Worm (Caenorhabditis elegans) whole organism, L4 larva: ENCODE data around the gene F31B9.3.

Source experiments
- D1046.2 ChIP-seq: fragments of 200-800 bp; sonication (Bioruptor generic); IDR thresholded peaks from 2 replicates; pipeline ENCODE4 v1.3.6; 2022; ENCODE audit warnings: missing genetic modification characterization, missing compliant biosample characterization
- F26F4.8 ChIP-seq: fragments of 200-800 bp; sonication (Bioruptor generic); conservative IDR thresholded peaks from 2 replicates; pipeline ENCODE4 v1.3.6; 2022; ENCODE audit warnings: missing genetic modification characterization, missing compliant biosample characterization
- F37D6.2 ChIP-seq: sonication (generic microtip); optimal IDR thresholded peaks from 2 replicates; lab custom pipeline; 2016; ENCODE audit warnings: mild to moderate bottlenecking, missing genetic modification characterization, missing compliant biosample characterization
- R02D3.7 ChIP-seq: fragments of 150-350 bp; sonication (generic microtip); optimal IDR thresholded peaks from 3 replicates; lab custom pipeline; 2014; ENCODE audit warnings: missing biosample characterization, missing genetic modification characterization
- T20F7.1 ChIP-seq: fragments of 200-800 bp; sonication (Bioruptor generic); optimal IDR thresholded peaks from 2 replicates; lab custom pipeline; 2018; ENCODE audit warnings: mild to moderate bottlenecking, missing genetic modification characterization, missing compliant biosample characterization
- Y105C5A.15 ChIP-seq: fragments of 200-800 bp; sonication (Bioruptor generic); IDR thresholded peaks from 2 replicates; pipeline ENCODE4 v1.3.6; 2022; ENCODE audit warnings: missing genetic modification characterization, missing compliant biosample characterization
- Y48G9A.11 ChIP-seq: fragments of 200-800 bp; sonication (Bioruptor generic); IDR thresholded peaks from 2 replicates; pipeline ENCODE4 v1.3.6; 2022; ENCODE audit warnings: missing genetic modification reagents, missing genetic modification characterization, missing compliant biosample characterization
- Y5F2A.4 ChIP-seq: fragments of 200-800 bp; sonication (Bioruptor generic); optimal IDR thresholded peaks from 2 replicates; lab custom pipeline; 2018; ENCODE audit warnings: mild to moderate bottlenecking, missing genetic modification characterization, missing compliant biosample characterization
- Y75B8A.6 ChIP-seq: fragments of 200-800 bp; sonication (Bioruptor generic); IDR thresholded peaks from 2 replicates; pipeline ENCODE4 v1.3.6; 2022; ENCODE audit warnings: missing genetic modification reagents, missing genetic modification characterization, missing compliant biosample characterization
- attf-4 ChIP-seq: sonication (generic microtip); optimal IDR thresholded peaks from 3 replicates; lab custom pipeline; 2017; ENCODE audit warnings: missing biosample characterization, missing genetic modification characterization
- ceh-20 ChIP-seq: fragments of 200-800 bp; sonication (Bioruptor generic); IDR thresholded peaks from 2 replicates; pipeline ENCODE4 v1.3.6; 2022; ENCODE audit warnings: missing genetic modification reagents, missing genetic modification characterization, missing compliant biosample characterization
- ceh-32 ChIP-seq: sonication (generic microtip); optimal IDR thresholded peaks from 2 replicates; lab custom pipeline; 2016; ENCODE audit warnings: mild to moderate bottlenecking, missing genetic modification characterization, missing compliant biosample characterization; ENCODE audit not compliant: poor library complexity
- ceh-44 ChIP-seq: fragments of 200-800 bp; sonication (Bioruptor generic); IDR thresholded peaks from 2 replicates; pipeline ENCODE4 v1.3.6; 2022; ENCODE audit warnings: missing genetic modification reagents, missing genetic modification characterization, missing compliant biosample characterization
- ces-1 ChIP-seq: fragments of 150-350 bp; sonication (generic microtip); optimal IDR thresholded peaks from 4 replicates; lab custom pipeline; 2014; ENCODE audit warnings: missing biosample characterization, missing genetic modification reagents, missing genetic modification characterization
- cey-2 ChIP-seq: sonication (generic microtip); optimal IDR thresholded peaks from 3 replicates; lab custom pipeline; 2017; ENCODE audit warnings: missing genetic modification characterization, mild to moderate bottlenecking, missing compliant biosample characterization, antibody characterized with exemption, borderline replicate concordance; ENCODE audit not compliant: insufficient read depth
- ctbp-1 ChIP-seq: fragments of 200-800 bp; sonication (Bioruptor generic); IDR thresholded peaks from 2 replicates; pipeline ENCODE4 v1.3.6; 2022; ENCODE audit warnings: missing genetic modification reagents, missing genetic modification characterization, missing compliant biosample characterization
- daf-19 ChIP-seq: fragments of 200-800 bp; sonication (Bioruptor generic); conservative IDR thresholded peaks from 2 replicates; pipeline ENCODE4 v1.3.6; 2022; ENCODE audit warnings: missing genetic modification characterization, missing compliant biosample characterization
- daf-8 ChIP-seq: fragments of 200-800 bp; sonication (Bioruptor generic); IDR thresholded peaks from 2 replicates; pipeline ENCODE4 v1.3.6; 2022; ENCODE audit warnings: missing genetic modification characterization, missing compliant biosample characterization
- dmd-6 ChIP-seq: fragments of 200-800 bp; sonication (Bioruptor generic); IDR thresholded peaks from 2 replicates; pipeline ENCODE4 v1.3.6; 2022; ENCODE audit warnings: missing genetic modification reagents, missing genetic modification characterization, missing compliant biosample characterization
- dve-1 ChIP-seq: sonication (generic microtip); optimal IDR thresholded peaks from 2 replicates; lab custom pipeline; 2017; ENCODE audit warnings: antibody characterized with exemption, mild to moderate bottlenecking, missing genetic modification characterization, missing compliant biosample characterization; ENCODE audit not compliant: insufficient read depth
- egl-43 ChIP-seq: fragments of 200-800 bp; sonication (Bioruptor generic); IDR thresholded peaks from 2 replicates; pipeline ENCODE4 v1.3.6; 2022; ENCODE audit warnings: missing genetic modification reagents, missing genetic modification characterization, missing compliant biosample characterization
- fkh-10 ChIP-seq: fragments of 150-350 bp; optimal IDR thresholded peaks from 2 replicates; lab custom pipeline; 2014; ENCODE audit warnings: missing biosample characterization, missing genetic modification reagents, missing genetic modification characterization
- gei-8 ChIP-seq: fragments of 200-800 bp; sonication (Bioruptor generic); optimal IDR thresholded peaks from 2 replicates; lab custom pipeline; 2018; ENCODE audit warnings: mild to moderate bottlenecking, missing genetic modification characterization, missing compliant biosample characterization
- hlh-30 ChIP-seq: sonication (generic microtip); optimal IDR thresholded peaks from 2 replicates; lab custom pipeline; 2017; ENCODE audit warnings: antibody characterized with exemption, mild to moderate bottlenecking, missing genetic modification characterization, missing compliant biosample characterization; ENCODE audit not compliant: insufficient read depth
- hmg-1.1 ChIP-seq: fragments of 200-800 bp; sonication (Bioruptor generic); IDR thresholded peaks from 2 replicates; pipeline ENCODE4 v1.3.6; 2022; ENCODE audit warnings: missing genetic modification reagents, missing genetic modification characterization, missing compliant biosample characterization
- lin-1 ChIP-seq: fragments of 200-800 bp; sonication (Bioruptor generic); IDR thresholded peaks from 2 replicates; pipeline ENCODE4 v1.3.6; 2022; ENCODE audit warnings: missing genetic modification reagents, missing genetic modification characterization, missing compliant biosample characterization
- lin-15B ChIP-seq: fragments of 150-350 bp; sonication (generic microtip); optimal IDR thresholded peaks from 3 replicates; lab custom pipeline; 2014; ENCODE audit warnings: missing biosample characterization, missing genetic modification characterization
- lin-39 ChIP-seq: fragments of 150-350 bp; optimal IDR thresholded peaks from 2 replicates; lab custom pipeline; 2014; ENCODE audit warnings: missing biosample characterization, missing genetic modification reagents, missing genetic modification characterization
- lir-3 ChIP-seq: sonication (generic microtip); optimal IDR thresholded peaks from 2 replicates; lab custom pipeline; 2016; ENCODE audit warnings: mild to moderate bottlenecking, missing genetic modification characterization, missing compliant biosample characterization
- lsy-2 ChIP-seq, 2 experiments: fragments of 150-350 bp in 1 of 2; sonication (generic microtip) in 1 of 2; optimal IDR thresholded peaks; 2 replicates each; lab custom pipeline; 2014 to 2017; ENCODE audit warnings: missing biosample characterization in 2 of 2, missing genetic modification characterization in 2 of 2
- madf-5 ChIP-seq, 2 experiments: fragments of 200-800 bp; sonication (Bioruptor generic); IDR thresholded peaks; 2 replicates each; pipeline ENCODE4 v1.3.6; 2022; ENCODE audit warnings: missing compliant biosample characterization in 2 of 2, missing genetic modification characterization in 2 of 2
- mdl-1 ChIP-seq, 2 experiments: fragments of 150-350 bp in 1 of 2; sonication (generic microtip) in 1 of 2; optimal IDR thresholded peaks; 2 replicates each; lab custom pipeline; 2014 to 2017; ENCODE audit warnings: missing biosample characterization in 2 of 2, missing genetic modification characterization in 2 of 2
- mdt-29 ChIP-seq: fragments of 200-800 bp; sonication (Bioruptor generic); IDR thresholded peaks from 2 replicates; pipeline ENCODE4 v1.3.6; 2022; ENCODE audit warnings: missing genetic modification reagents, missing genetic modification characterization, missing compliant biosample characterization
- nhr-111 ChIP-seq: fragments of 200-800 bp; sonication (Bioruptor generic); optimal IDR thresholded peaks from 2 replicates; lab custom pipeline; 2018; ENCODE audit warnings: mild to moderate bottlenecking, missing genetic modification characterization, missing compliant biosample characterization
- nhr-28 ChIP-seq: fragments of 150-350 bp; optimal IDR thresholded peaks from 2 replicates; lab custom pipeline; 2014; ENCODE audit warnings: missing biosample characterization, missing genetic modification characterization
- nhr-76 ChIP-seq: fragments of 150-350 bp; optimal IDR thresholded peaks from 2 replicates; lab custom pipeline; 2014; ENCODE audit warnings: missing biosample characterization, missing genetic modification characterization
- nhr-77 ChIP-seq: fragments of 150-350 bp; optimal IDR thresholded peaks from 2 replicates; lab custom pipeline; 2014; ENCODE audit warnings: missing biosample characterization, missing genetic modification characterization
- pha-4 ChIP-seq, 2 experiments: fragments of 150-350 bp in 1 of 2; fragments of 200-800 bp in 1 of 2; sonication (Bioruptor generic) in 1 of 2; IDR thresholded peaks in 1 of 2; optimal IDR thresholded peaks in 1 of 2; 2 replicates each; pipeline versions ENCODE4 v1.3.6 to Lab custom; 2014 to 2022; ENCODE audit warnings: missing genetic modification characterization in 2 of 2, missing genetic modification reagents in 2 of 2, missing biosample characterization in 1 of 2, missing compliant biosample characterization in 1 of 2
- pqm-1 ChIP-seq: sonication (generic microtip); optimal IDR thresholded peaks from 2 replicates; lab custom pipeline; 2017; ENCODE audit warnings: missing biosample characterization, missing genetic modification characterization
- skn-1 ChIP-seq: fragments of 150-350 bp; optimal IDR thresholded peaks from 2 replicates; lab custom pipeline; 2014; ENCODE audit warnings: missing biosample characterization, missing genetic modification characterization
- snpc-4 ChIP-seq: fragments of 150-350 bp; optimal IDR thresholded peaks from 2 replicates; lab custom pipeline; 2014; ENCODE audit warnings: missing biosample characterization, missing genetic modification characterization
- tra-1 ChIP-seq: fragments of 200-800 bp; sonication (Bioruptor generic); IDR thresholded peaks from 2 replicates; pipeline ENCODE4 v1.3.6; 2022; ENCODE audit warnings: missing genetic modification reagents, missing genetic modification characterization, missing compliant biosample characterization
- unc-130 ChIP-seq: sonication (generic microtip); optimal IDR thresholded peaks from 2 replicates; lab custom pipeline; 2016; ENCODE audit warnings: missing genetic modification reagents, missing genetic modification characterization, missing compliant biosample characterization
- unc-39 ChIP-seq: sonication (generic microtip); optimal IDR thresholded peaks from 2 replicates; lab custom pipeline; 2017; ENCODE audit warnings: missing biosample characterization, missing genetic modification characterization
- unc-62 ChIP-seq, 3 experiments: fragments of 150-350 bp in 1 of 3; sonication (generic microtip); optimal IDR thresholded peaks in 2 of 3; peaks in 1 of 3; 1 replicate in 1 of 3; 2 replicates in 2 of 3; lab custom pipeline; 2014 to 2017; ENCODE audit warnings: missing biosample characterization in 3 of 3, missing genetic modification characterization in 3 of 3, missing genetic modification reagents in 3 of 3, missing genotype in 1 of 3
- zfp-3 ChIP-seq: fragments of 200-800 bp; sonication (Bioruptor generic); conservative IDR thresholded peaks from 2 replicates; pipeline ENCODE4 v1.3.6; 2022; ENCODE audit warnings: missing genetic modification reagents, missing genetic modification characterization, missing compliant biosample characterization
- zip-11 ChIP-seq: fragments of 200-800 bp; sonication (Bioruptor generic); IDR thresholded peaks from 2 replicates; pipeline ENCODE4 v1.3.6; 2022; ENCODE audit warnings: missing genetic modification characterization, missing compliant biosample characterization

F31B9.3 gene

ce11 chrX:15923440-15923839, at the start of gene F31B9.3:
TSS of gene F31B9.3 (plus strand) at chrX:15923740.
- TF ChIP-seq mdt-29 (no peak), ctbp-1 (GFP tag; lab: Robert Waterston, UW) (no peak), lin-39 (tag; lab: Kevin White, UChicago) (no peak), T20F7.1 (no peak), Y48G9A.11 (GFP tag; lab: Robert Waterston, UW) (no peak), lsy-2 (tag; optimal IDR thresholded peaks at IDR 0.05; lab: Kevin White, UChicago) (no peak), fkh-10 (GFP tag; lab: Kevin White, UChicago) (no peak), daf-8 (GFP tag; lab: Robert Waterston, UW) (no peak), lir-3 (tag; lab: Kevin White, UChicago) (no peak), mdl-1 (tag; optimal IDR thresholded peaks at IDR 0.05; lab: Kevin White, UChicago) (no peak), F26F4.8 (GFP tag; lab: Robert Waterston, UW) (no peak), lin-1 (GFP tag; lab: Robert Waterston, UW) (no peak), F37D6.2 (tag; lab: Kevin White, UChicago) (no peak), D1046.2 (no peak), Y105C5A.15 (GFP tag; lab: Robert Waterston, UW) (no peak), tra-1 (GFP tag; lab: Robert Waterston, UW) (no peak), nhr-76 (tag; lab: Kevin White, UChicago) (no peak)

ce11 chrX:15876936-15877335, 46.6 kb upstream of the F31B9.3 start:
- TF ChIP-seq zip-11, result no peak
- TF ChIP-seq R02D3.7, result no peak
- no peak for TF ChIP-seq Y48G9A.11 (GFP tag; lab: Robert Waterston, UW)
- no peak for TF ChIP-seq Y75B8A.6 (GFP tag; lab: Robert Waterston, UW)
- TF ChIP-seq unc-39 (tag; lab: Kevin White, UChicago), result no peak
- peak; percentile 16 for TF ChIP-seq nhr-28 (tag; lab: Kevin White, UChicago)
- peak; percentile 74 for TF ChIP-seq hlh-30 (tag; lab: Kevin White, UChicago)
- no peak for TF ChIP-seq nhr-111 (GFP tag; lab: Kevin White, UChicago)
- TF ChIP-seq nhr-77 (tag; lab: Kevin White, UChicago), result no peak
- TF ChIP-seq lin-15B (tag; lab: Kevin White, UChicago), result no peak
- TF ChIP-seq ces-1 (GFP tag; lab: Kevin White, UChicago), result no peak
- TF ChIP-seq F37D6.2 (tag; lab: Kevin White, UChicago), result no peak
- no peak for TF ChIP-seq gei-8 (GFP tag; lab: Kevin White, UChicago)
- no peak for TF ChIP-seq dve-1 (tag; lab: Kevin White, UChicago)
- TF ChIP-seq ceh-44 (GFP tag; lab: Robert Waterston, UW), result no peak
- no peak for TF ChIP-seq unc-130 (GFP tag; lab: Kevin White, UChicago)
- peak; percentile 29; the same call in 1 of the 2 replicates for TF ChIP-seq ceh-20 (GFP tag; lab: Robert Waterston, UW)
- no peak for TF ChIP-seq pha-4 (GFP tag; IDR thresholded peaks at IDR 0.05; lab: Robert Waterston, UW)
- TF ChIP-seq pha-4 (tag; optimal IDR thresholded peaks at IDR 0.05; lab: Kevin White, UChicago), result no peak
- TF ChIP-seq fkh-10 (GFP tag; lab: Kevin White, UChicago), result no peak
- TF ChIP-seq mdl-1 (tag; optimal IDR thresholded peaks at IDR 0.05; lab: Kevin White, UChicago), result peak in 1 of 2 experiments; percentile 21
- TF ChIP-seq Y5F2A.4 (GFP tag; lab: Kevin White, UChicago), result no peak
- no peak for TF ChIP-seq cey-2 (tag; lab: Kevin White, UChicago)
- no peak for TF ChIP-seq unc-62 (GFP tag; optimal IDR thresholded peaks at IDR 0.05 in 1 of 2; lab: Kevin White, UChicago)
- TF ChIP-seq unc-62 (tag; optimal IDR thresholded peaks at IDR 0.05; lab: Kevin White, UChicago), result no peak
- no peak for TF ChIP-seq snpc-4
- no peak for TF ChIP-seq daf-8 (GFP tag; lab: Robert Waterston, UW)
- no peak for TF ChIP-seq daf-19 (GFP tag; lab: Robert Waterston, UW)
- no peak for TF ChIP-seq dmd-6 (GFP tag; lab: Robert Waterston, UW)
- no peak for TF ChIP-seq ctbp-1 (GFP tag; lab: Robert Waterston, UW)
- TF ChIP-seq zfp-3, result no peak
- TF ChIP-seq madf-5 (GFP tag; IDR thresholded peaks at IDR 0.05; lab: Robert Waterston, UW), result no peak
- no peak for TF ChIP-seq ceh-32
- no peak for TF ChIP-seq skn-1 (tag; lab: Kevin White, UChicago)
- TF ChIP-seq lsy-2 (tag; optimal IDR thresholded peaks at IDR 0.05; lab: Kevin White, UChicago), result no peak
- 0 out of 2 replicates have a peak, but pooled peaks have one; percentile 34 for TF ChIP-seq hmg-1.1 (GFP tag; lab: Robert Waterston, UW)
- no peak for TF ChIP-seq attf-4
- TF ChIP-seq nhr-76 (tag; lab: Kevin White, UChicago), result no peak
- TF ChIP-seq pqm-1 (tag; lab: Kevin White, UChicago), result no peak
- TF ChIP-seq egl-43 (GFP tag; lab: Robert Waterston, UW), result peak; percentile 57; the same call in 1 of the 2 replicates
